Worm (Caenorhabditis elegans) whole organism, L4 larva: ENCODE measurements around the gene T20B3.14.

Experiments used
- D1046.2 ChIP-seq: fragments of 200-800 bp; sonication (Bioruptor generic); IDR thresholded peaks from 2 replicates; pipeline ENCODE4 v1.3.6; 2022; ENCODE audit warnings: missing genetic modification characterization, missing compliant biosample characterization
- F37D6.2 ChIP-seq: sonication (generic microtip); optimal IDR thresholded peaks from 2 replicates; lab custom pipeline; 2016; ENCODE audit warnings: mild to moderate bottlenecking, missing genetic modification characterization, missing compliant biosample characterization
- R02D3.7 ChIP-seq: fragments of 150-350 bp; sonication (generic microtip); optimal IDR thresholded peaks from 3 replicates; lab custom pipeline; 2014; ENCODE audit warnings: missing biosample characterization, missing genetic modification characterization
- Y105C5A.15 ChIP-seq: fragments of 200-800 bp; sonication (Bioruptor generic); IDR thresholded peaks from 2 replicates; pipeline ENCODE4 v1.3.6; 2022; ENCODE audit warnings: missing genetic modification characterization, missing compliant biosample characterization
- Y48G9A.11 ChIP-seq: fragments of 200-800 bp; sonication (Bioruptor generic); IDR thresholded peaks from 2 replicates; pipeline ENCODE4 v1.3.6; 2022; ENCODE audit warnings: missing genetic modification reagents, missing genetic modification characterization, missing compliant biosample characterization
- Y75B8A.6 ChIP-seq: fragments of 200-800 bp; sonication (Bioruptor generic); IDR thresholded peaks from 2 replicates; pipeline ENCODE4 v1.3.6; 2022; ENCODE audit warnings: missing genetic modification reagents, missing genetic modification characterization, missing compliant biosample characterization
- ZK546.5 ChIP-seq, 2 experiments: sonication (generic microtip); optimal IDR thresholded peaks; 2 replicates each; lab custom pipeline; 2017; ENCODE audit warnings: missing biosample characterization in 2 of 2, missing genetic modification characterization in 2 of 2
- aha-1 ChIP-seq: fragments of 150-350 bp; peaks from one replicate; lab custom pipeline; 2014; ENCODE audit warnings: missing biosample characterization, missing genetic modification characterization
- aly-2 ChIP-seq: sonication (generic microtip); optimal IDR thresholded peaks from 2 replicates; lab custom pipeline; 2018; ENCODE audit warnings: missing biosample characterization, missing genetic modification characterization
- attf-4 ChIP-seq: sonication (generic microtip); optimal IDR thresholded peaks from 3 replicates; lab custom pipeline; 2017; ENCODE audit warnings: missing biosample characterization, missing genetic modification characterization
- ceh-20 ChIP-seq: fragments of 200-800 bp; sonication (Bioruptor generic); IDR thresholded peaks from 2 replicates; pipeline ENCODE4 v1.3.6; 2022; ENCODE audit warnings: missing genetic modification reagents, missing genetic modification characterization, missing compliant biosample characterization
- ceh-82 ChIP-seq: sonication (generic microtip); optimal IDR thresholded peaks from 2 replicates; lab custom pipeline; 2017; ENCODE audit warnings: missing biosample characterization, missing genetic modification characterization
- cey-2 ChIP-seq: sonication (generic microtip); optimal IDR thresholded peaks from 3 replicates; lab custom pipeline; 2017; ENCODE audit warnings: missing genetic modification characterization, mild to moderate bottlenecking, missing compliant biosample characterization, antibody characterized with exemption, borderline replicate concordance; ENCODE audit not compliant: insufficient read depth
- daf-12 ChIP-seq: fragments of 150-350 bp; optimal IDR thresholded peaks from 2 replicates; lab custom pipeline; 2014; ENCODE audit warnings: missing biosample characterization, missing genetic modification reagents, missing genetic modification characterization
- daf-16 ChIP-seq, 3 experiments: sonication (generic microtip); optimal IDR thresholded peaks; 2 replicates each; lab custom pipeline; 2016 to 2017; ENCODE audit warnings: missing genetic modification characterization in 3 of 3, missing genetic modification reagents in 3 of 3, mild to moderate bottlenecking in 2 of 3, missing compliant biosample characterization in 2 of 3, missing biosample characterization in 1 of 3, moderate library complexity in 1 of 3
- daf-19 ChIP-seq: fragments of 200-800 bp; sonication (Bioruptor generic); conservative IDR thresholded peaks from 2 replicates; pipeline ENCODE4 v1.3.6; 2022; ENCODE audit warnings: missing genetic modification characterization, missing compliant biosample characterization
- dmd-6 ChIP-seq: fragments of 200-800 bp; sonication (Bioruptor generic); IDR thresholded peaks from 2 replicates; pipeline ENCODE4 v1.3.6; 2022; ENCODE audit warnings: missing genetic modification reagents, missing genetic modification characterization, missing compliant biosample characterization
- dve-1 ChIP-seq: sonication (generic microtip); optimal IDR thresholded peaks from 2 replicates; lab custom pipeline; 2017; ENCODE audit warnings: antibody characterized with exemption, mild to moderate bottlenecking, missing genetic modification characterization, missing compliant biosample characterization; ENCODE audit not compliant: insufficient read depth
- egl-43 ChIP-seq: fragments of 200-800 bp; sonication (Bioruptor generic); IDR thresholded peaks from 2 replicates; pipeline ENCODE4 v1.3.6; 2022; ENCODE audit warnings: missing genetic modification reagents, missing genetic modification characterization, missing compliant biosample characterization
- hif-1 ChIP-seq, 2 experiments: sonication (generic microtip); optimal IDR thresholded peaks; 2 replicates each; lab custom pipeline; 2016 to 2017; ENCODE audit warnings: missing compliant biosample characterization in 2 of 2, missing genetic modification characterization in 2 of 2, missing genetic modification reagents in 2 of 2, missing genotype in 2 of 2, mild to moderate bottlenecking in 1 of 2
- hlh-11 ChIP-seq: fragments of 200-800 bp; sonication (Bioruptor generic); optimal IDR thresholded peaks from 2 replicates; lab custom pipeline; 2018; ENCODE audit warnings: mild to moderate bottlenecking, missing genetic modification characterization, missing compliant biosample characterization
- lin-38 ChIP-seq: fragments of 200-800 bp; sonication (Bioruptor generic); IDR thresholded peaks from 2 replicates; pipeline ENCODE4 v1.3.6; 2022; ENCODE audit warnings: missing genetic modification reagents, missing genetic modification characterization, missing compliant biosample characterization
- lin-39 ChIP-seq: fragments of 150-350 bp; optimal IDR thresholded peaks from 2 replicates; lab custom pipeline; 2014; ENCODE audit warnings: missing biosample characterization, missing genetic modification reagents, missing genetic modification characterization
- madf-5 ChIP-seq, 2 experiments: fragments of 200-800 bp; sonication (Bioruptor generic); IDR thresholded peaks; 2 replicates each; pipeline ENCODE4 v1.3.6; 2022; ENCODE audit warnings: missing compliant biosample characterization in 2 of 2, missing genetic modification characterization in 2 of 2
- mdl-1 ChIP-seq, 2 experiments: fragments of 150-350 bp in 1 of 2; sonication (generic microtip) in 1 of 2; optimal IDR thresholded peaks; 2 replicates each; lab custom pipeline; 2014 to 2017; ENCODE audit warnings: missing biosample characterization in 2 of 2, missing genetic modification characterization in 2 of 2
- mxl-2 ChIP-seq: fragments of 200-800 bp; sonication (Bioruptor generic); conservative IDR thresholded peaks from 2 replicates; pipeline ENCODE4 v1.3.6; 2022; ENCODE audit warnings: missing genetic modification reagents, missing genetic modification characterization, missing compliant biosample characterization
- mxl-3 ChIP-seq: fragments of 200-800 bp; sonication (Bioruptor generic); optimal IDR thresholded peaks from 2 replicates; lab custom pipeline; 2018; ENCODE audit warnings: mild to moderate bottlenecking, missing genetic modification characterization, missing compliant biosample characterization
- nhr-111 ChIP-seq: fragments of 200-800 bp; sonication (Bioruptor generic); optimal IDR thresholded peaks from 2 replicates; lab custom pipeline; 2018; ENCODE audit warnings: mild to moderate bottlenecking, missing genetic modification characterization, missing compliant biosample characterization
- nhr-48 ChIP-seq: sonication (generic microtip); optimal IDR thresholded peaks from 2 replicates; lab custom pipeline; 2016; ENCODE audit warnings: mild to moderate bottlenecking, missing genetic modification characterization, missing compliant biosample characterization
- nhr-6 ChIP-seq: fragments of 150-350 bp; optimal IDR thresholded peaks from 2 replicates; lab custom pipeline; 2014; ENCODE audit warnings: missing biosample characterization, missing genetic modification characterization
- php-3 ChIP-seq: fragments of 200-800 bp; sonication (Bioruptor generic); IDR thresholded peaks from 2 replicates; pipeline ENCODE4 v1.3.6; 2022; ENCODE audit warnings: missing genetic modification reagents, missing genetic modification characterization, missing compliant biosample characterization
- pqm-1 ChIP-seq: sonication (generic microtip); optimal IDR thresholded peaks from 2 replicates; lab custom pipeline; 2017; ENCODE audit warnings: missing biosample characterization, missing genetic modification characterization
- sdz-12 ChIP-seq: fragments of 200-800 bp; sonication (Bioruptor generic); optimal IDR thresholded peaks from 2 replicates; lab custom pipeline; 2018; ENCODE audit warnings: mild to moderate bottlenecking, missing genetic modification characterization, missing compliant biosample characterization
- set-16 ChIP-seq: fragments of 200-800 bp; sonication (Bioruptor generic); IDR thresholded peaks from 2 replicates; pipeline ENCODE4 v1.3.6; 2022; ENCODE audit warnings: missing genetic modification reagents, missing genetic modification characterization, missing compliant biosample characterization
- snpc-1.2 ChIP-seq: fragments of 200-800 bp; sonication (Bioruptor generic); IDR thresholded peaks from 2 replicates; pipeline ENCODE4 v1.3.6; 2022; ENCODE audit warnings: missing genetic modification reagents, missing genetic modification characterization, missing compliant biosample characterization
- spr-1 ChIP-seq: sonication (generic microtip); optimal IDR thresholded peaks from 2 replicates; lab custom pipeline; 2016; ENCODE audit warnings: mild to moderate bottlenecking, missing genetic modification characterization, missing compliant biosample characterization
- spr-3 ChIP-seq: fragments of 200-800 bp; sonication (Bioruptor generic); optimal IDR thresholded peaks from 2 replicates; lab custom pipeline; 2018; ENCODE audit warnings: mild to moderate bottlenecking, missing genetic modification characterization, missing compliant biosample characterization
- tra-1 ChIP-seq: fragments of 200-800 bp; sonication (Bioruptor generic); IDR thresholded peaks from 2 replicates; pipeline ENCODE4 v1.3.6; 2022; ENCODE audit warnings: missing genetic modification reagents, missing genetic modification characterization, missing compliant biosample characterization
- unc-130 ChIP-seq: sonication (generic microtip); optimal IDR thresholded peaks from 2 replicates; lab custom pipeline; 2016; ENCODE audit warnings: missing genetic modification reagents, missing genetic modification characterization, missing compliant biosample characterization
- unc-62 ChIP-seq, 3 experiments: fragments of 150-350 bp in 1 of 3; sonication (generic microtip); optimal IDR thresholded peaks in 2 of 3; peaks in 1 of 3; 1 replicate in 1 of 3; 2 replicates in 2 of 3; lab custom pipeline; 2014 to 2017; ENCODE audit warnings: missing biosample characterization in 3 of 3, missing genetic modification characterization in 3 of 3, missing genetic modification reagents in 3 of 3, missing genotype in 1 of 3
- zip-2 ChIP-seq: fragments of 150-350 bp; optimal IDR thresholded peaks from 2 replicates; lab custom pipeline; 2014; ENCODE audit warnings: missing biosample characterization, missing genetic modification characterization

The T20B3.14 gene

ce11 chrV:16831921-16832320, 10.8 kb upstream of the T20B3.14 start, which contains the start of gene srh-215:
TSS of gene srh-215 (minus strand) at chrV:16832021.
- no peak for TF ChIP-seq ceh-82 (tag; lab: Kevin White, UChicago)
- TF ChIP-seq hlh-11 (tag; lab: Kevin White, UChicago): no peak

DNA sequence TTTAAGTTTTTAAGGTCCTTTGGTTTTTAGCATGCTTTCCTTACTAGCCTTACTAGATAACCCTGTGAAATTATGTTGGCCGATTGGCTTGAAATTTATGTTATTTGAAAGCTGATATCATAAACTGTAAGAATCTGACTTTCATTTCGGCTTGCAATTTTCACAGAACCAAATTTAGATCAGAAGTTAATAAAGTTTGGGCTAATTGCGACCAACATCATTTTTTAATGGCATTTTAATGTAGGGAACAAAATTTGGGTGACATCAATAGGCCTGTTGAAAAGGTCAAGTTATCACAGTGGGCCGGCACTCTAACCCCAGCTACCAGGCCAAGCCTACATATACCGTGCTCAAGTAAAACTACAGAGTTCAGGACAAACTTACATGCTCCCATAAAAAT, 10.2 kb upstream of the T20B3.14 start:
- TF ChIP-seq lin-39 (tag; lab: Kevin White, UChicago): no peak
- TF ChIP-seq unc-62 (GFP tag; optimal IDR thresholded peaks at IDR 0.05 in 1 of 2; lab: Kevin White, UChicago): peak in 1 of 2 experiments; percentile 93
- no peak for TF ChIP-seq unc-62 (tag; optimal IDR thresholded peaks at IDR 0.05; lab: Kevin White, UChicago)

DNA sequence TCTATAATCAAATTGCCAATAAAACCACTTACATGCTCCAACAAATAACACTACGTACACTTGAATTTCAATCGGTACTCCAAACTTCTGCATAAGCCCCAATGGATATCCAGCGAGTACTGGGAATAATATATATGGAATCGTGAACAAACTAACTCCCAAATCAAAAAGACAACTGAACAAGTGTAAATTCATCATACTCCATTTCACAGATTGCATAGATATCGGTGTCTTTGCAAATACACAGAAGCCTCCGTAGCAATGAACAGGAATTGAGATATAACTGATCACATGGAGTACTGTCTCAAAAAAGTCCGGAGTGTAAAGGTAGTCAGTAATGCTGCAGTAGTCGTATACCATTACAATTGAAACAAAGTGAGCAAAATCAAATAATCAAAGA, 8.3 kb upstream of the T20B3.14 start, which contains the start of gene srh-214:
TSS of gene srh-214 (minus strand) at position 360 of the 400 bp plus-strand sequence.
- no peak for TF ChIP-seq Y105C5A.15 (GFP tag; lab: Robert Waterston, UW)
- peak; percentile 91 for TF ChIP-seq aha-1 (tag; lab: Kevin White, UChicago)

- TF ChIP-seq F37D6.2 (no peak), egl-43 (no peak), set-16 (GFP tag; lab: Robert Waterston, UW) (no peak)
These were observed 6.4 kb upstream of the T20B3.14 start, which contains the start of gene srh-216 for ce11 chrV:16827485-16827884. TSS of gene srh-216 (minus strand) at chrV:16827585.

ce11 chrV:16816707-16817106, 4.4 kb downstream of the T20B3.14 start:
- no peak for TF ChIP-seq daf-19
- peak; percentile 72 for TF ChIP-seq dmd-6
- no peak for TF ChIP-seq snpc-1.2 (GFP tag; lab: Robert Waterston, UW)
- TF ChIP-seq spr-1 (tag; lab: Kevin White, UChicago): no peak
- no peak for TF ChIP-seq mxl-2
- TF ChIP-seq spr-3 (GFP tag; lab: Kevin White, UChicago): no peak
- TF ChIP-seq D1046.2 (GFP tag; lab: Robert Waterston, UW): no peak
- TF ChIP-seq sdz-12: no peak
- peak; percentile 60 for TF ChIP-seq aha-1 (tag; lab: Kevin White, UChicago)
- TF ChIP-seq pqm-1 (tag; lab: Kevin White, UChicago): peak; percentile 61
- TF ChIP-seq zip-2: no peak
- TF ChIP-seq dve-1 (tag; lab: Kevin White, UChicago): peak; percentile 78
- TF ChIP-seq hif-1 (tag; optimal IDR thresholded peaks at IDR 0.05; lab: Kevin White, UChicago): no peak
- peak; percentile 51; the same call in 1 of the 2 replicates for TF ChIP-seq ceh-20 (GFP tag; lab: Robert Waterston, UW)
- TF ChIP-seq nhr-111: no peak
- TF ChIP-seq daf-16 (GFP tag; optimal IDR thresholded peaks at IDR 0.05; lab: Kevin White, UChicago): no peak
- TF ChIP-seq daf-16 (tag; optimal IDR thresholded peaks at IDR 0.05; lab: Kevin White, UChicago): peak; percentile 95
- TF ChIP-seq aly-2 (tag; lab: Kevin White, UChicago): no peak
- no peak for TF ChIP-seq Y75B8A.6 (GFP tag; lab: Robert Waterston, UW)
- no peak for TF ChIP-seq attf-4 (tag; lab: Kevin White, UChicago)
- no peak for TF ChIP-seq madf-5 (GFP tag; IDR thresholded peaks at IDR 0.05; lab: Robert Waterston, UW)
- TF ChIP-seq nhr-48: no peak
- TF ChIP-seq cey-2 (tag; lab: Kevin White, UChicago): no peak
- no peak for TF ChIP-seq egl-43
- no peak for TF ChIP-seq nhr-6 (tag; lab: Kevin White, UChicago)
- peak in 1 of 2 experiments; percentile 62 for TF ChIP-seq mdl-1 (tag; optimal IDR thresholded peaks at IDR 0.05; lab: Kevin White, UChicago)
- peak; percentile 69 for TF ChIP-seq hlh-11 (tag; lab: Kevin White, UChicago)
- no peak for TF ChIP-seq daf-12 (tag; lab: Kevin White, UChicago)
- no peak for TF ChIP-seq R02D3.7 (tag; lab: Kevin White, UChicago)
- TF ChIP-seq lin-39 (tag; lab: Kevin White, UChicago): no peak
- 0 out of 2 replicates have a peak, but pooled peaks have one; percentile 5 for TF ChIP-seq lin-38 (GFP tag; lab: Robert Waterston, UW)
- TF ChIP-seq tra-1 (GFP tag; lab: Robert Waterston, UW): peak; percentile 56; the same call in 1 of the 2 replicates
- TF ChIP-seq php-3 (GFP tag; lab: Robert Waterston, UW): peak; percentile 100
- TF ChIP-seq unc-130 (GFP tag; lab: Kevin White, UChicago): no peak
- peak; percentile 9 for TF ChIP-seq mxl-3
- no peak for TF ChIP-seq ZK546.5 (tag; optimal IDR thresholded peaks at IDR 0.05; lab: Kevin White, UChicago)
- TF ChIP-seq Y48G9A.11: no peak
